Fruit fly (Drosophila melanogaster) whole organism: ENCODE measurements around the gene CG15210.

ENCODE experiments used
- psq ChIP-seq: fragments of >200 bp; optimal IDR thresholded peaks from 2 replicates; lab custom pipeline; 2017
- usp ChIP-seq: fragments of >200 bp; optimal IDR thresholded peaks from 2 replicates; lab custom pipeline; 2017; ENCODE audit warnings: missing biosample characterization, missing genetic modification characterization, mixed read lengths

- no peak for TF ChIP-seq usp (GFP tag; lab: Kevin White, UChicago)
- TF ChIP-seq psq = no peak
These were observed 48.6 kb downstream of the CG15210 start for dm6 chrX:10887643-10888042.
